Fruit fly (Drosophila melanogaster): ENCODE data around the gene CG45075.

The CG45075 gene

DNA sequence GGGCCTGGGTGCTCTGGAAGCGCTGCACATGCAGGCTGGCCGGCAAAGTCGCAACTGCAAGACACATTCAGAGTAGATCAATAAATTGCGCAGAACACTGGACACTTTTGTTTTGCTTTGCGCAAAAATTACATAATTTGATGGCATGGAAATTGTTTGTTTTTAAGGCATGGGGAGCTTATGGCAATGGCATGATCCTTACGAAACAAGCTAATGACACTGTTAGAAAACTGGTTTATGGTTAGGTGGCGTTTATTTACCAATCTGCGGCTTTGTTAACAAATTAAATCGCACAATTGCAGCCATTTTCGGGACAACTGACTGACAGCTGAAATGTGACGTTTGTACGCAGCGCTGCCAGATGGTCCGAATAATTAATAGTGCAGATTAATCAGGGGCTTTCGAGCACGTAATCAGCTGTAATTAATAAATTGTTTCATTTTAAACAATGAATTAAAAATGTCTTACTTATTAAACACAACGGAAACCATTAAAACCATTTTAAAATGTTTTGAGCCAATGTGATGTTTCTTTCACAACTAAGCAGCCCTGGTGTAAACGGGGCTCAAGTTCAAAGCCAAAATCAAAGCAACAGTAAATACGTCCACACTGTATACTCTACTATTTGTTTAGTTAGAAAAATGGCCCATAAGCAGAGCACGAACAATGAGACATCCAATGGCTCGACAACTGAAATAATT is 28.7 kb upstream of the CG45075 start, which contains the start of the genes ND-51 and CG13994 (continued):
- TF ChIP-seq dati (GFP tag; IDR thresholded peaks at IDR 0.05) (0 out of 2 replicates have a peak, but pooled peaks have one; percentile 42), hb (GFP tag; IDR thresholded peaks at IDR 0.05; ENCODE audit: partially characterized antibody) (no peak), stwl (tag; optimal IDR thresholded peaks at IDR 0.05) (peak; percentile 94), CG6683 (GFP tag; optimal IDR thresholded peaks at IDR 0.05) (peak; percentile 44), sens (GFP tag) (peak; percentile 99), NfI (GFP tag; optimal IDR thresholded peaks at IDR 0.05) (peak; percentile 87), CG3838 (GFP tag; optimal IDR thresholded peaks at IDR 0.05) (peak; percentile 70), Hsf (GFP tag; optimal IDR thresholded peaks at IDR 0.05) (peak; percentile 91), CG8765 (GFP tag; IDR thresholded peaks at IDR 0.05) (peak; percentile 69), peb (GFP tag; IDR thresholded peaks at IDR 0.05) (peak; percentile 63), bab2 (GFP tag; optimal IDR thresholded peaks at IDR 0.05) (peak; percentile 91), hth (optimal IDR thresholded peaks at IDR 0.05) (no peak), CG32767 (GFP tag; IDR thresholded peaks at IDR 0.05) (peak; percentile 59; the same call in 1 of the 2 replicates), ind (GFP tag; optimal IDR thresholded peaks at IDR 0.05) (peak; percentile 84), CG14050 (GFP tag; IDR thresholded peaks at IDR 0.05) (peak; percentile 64), CG4282 (GFP tag; optimal IDR thresholded peaks at IDR 0.05) (peak; percentile 40), CHES-1-like (GFP tag; optimal IDR thresholded peaks at IDR 0.05) (peak; percentile 79), CG17612 (GFP tag; IDR thresholded peaks at IDR 0.05) (0 out of 2 replicates have a peak, but pooled peaks have one; percentile 33), Sox100B (GFP tag; optimal IDR thresholded peaks at IDR 0.05) (no peak), Blimp-1 (GFP tag; optimal IDR thresholded peaks at IDR 0.05) (peak; percentile 74), Lim3 (GFP tag; IDR thresholded peaks at IDR 0.05) (no peak), CG8089 (GFP tag; optimal IDR thresholded peaks at IDR 0.05) (peak; percentile 73), lab (GFP tag; optimal IDR thresholded peaks at IDR 0.05) (peak; percentile 87), Abd-B (GFP tag; optimal IDR thresholded peaks at IDR 0.05) (peak; percentile 94), Rx (GFP tag; IDR thresholded peaks at IDR 0.05) (peak; percentile 74), row (GFP tag; IDR thresholded peaks at IDR 0.05) (peak; percentile 95), CG4854 (GFP tag; optimal IDR thresholded peaks at IDR 0.05) (peak; percentile 83), CoRest (tag; optimal IDR thresholded peaks at IDR 0.05) (peak; percentile 90), CG10321 (GFP tag; IDR thresholded peaks at IDR 0.05) (no peak), CG13424 (tag; optimal IDR thresholded peaks at IDR 0.05) (peak; percentile 82), Usf (GFP tag; optimal IDR thresholded peaks at IDR 0.05) (peak; percentile 54), GATAe (GFP tag; conservative IDR thresholded peaks at IDR 0.05) (0 out of 2 replicates have a peak, but pooled peaks have one; percentile 14), HHEX (GFP tag; optimal IDR thresholded peaks at IDR 0.05) (peak; percentile 68), Hmx (GFP tag; optimal IDR thresholded peaks at IDR 0.05) (peak; percentile 62), Opbp (GFP tag; IDR thresholded peaks at IDR 0.05; ENCODE audit: partially characterized antibody) (no peak), schlank (tag; optimal IDR thresholded peaks at IDR 0.05) (peak; percentile 52), CG7987 (GFP tag; optimal IDR thresholded peaks at IDR 0.05) (peak; percentile 20), CG4404 (GFP tag; IDR thresholded peaks at IDR 0.05) (peak; percentile 61; the same call in 1 of the 2 replicates), unpg (GFP tag; optimal IDR thresholded peaks at IDR 0.05) (peak; percentile 85), B-H1 (GFP tag; IDR thresholded peaks at IDR 0.05) (peak; percentile 70), z (GFP tag; IDR thresholded peaks at IDR 0.05) (no peak), Tbp (GFP tag; optimal IDR thresholded peaks at IDR 0.05) (no peak), eyg (GFP tag; optimal IDR thresholded peaks at IDR 0.05) (peak; percentile 76), Hand (GFP tag; optimal IDR thresholded peaks at IDR 0.05) (no peak), Hr3 (GFP tag; optimal IDR thresholded peaks at IDR 0.05) (peak; percentile 78), bcd (GFP tag; optimal IDR thresholded peaks at IDR 0.05) (peak; percentile 86), CG17829 (tag; optimal IDR thresholded peaks at IDR 0.05) (peak; percentile 88), CG1832 (GFP tag; optimal IDR thresholded peaks at IDR 0.05) (no peak), Gsc (GFP tag; IDR thresholded peaks at IDR 0.05) (peak; percentile 25; the same call in 1 of the 2 replicates), Chrac-16 (GFP tag; optimal IDR thresholded peaks at IDR 0.05) (peak; percentile 72)

All from whole organism, embryonic.